Fruit fly (Drosophila melanogaster): ENCODE results near the gene CG4281.

CG4281 gene

dm6 chrX:2061849-2062248 is 3.1 kb downstream of the CG4281 start, which contains the start of gene Sik2:
Gene Sik2 (minus strand): TSS chrX:2061915.
- TF ChIP-seq woc (GFP tag; optimal IDR thresholded peaks at IDR 0.05) (no peak), jim (GFP tag; optimal IDR thresholded peaks at IDR 0.05) (no peak), psq (GFP tag; optimal IDR thresholded peaks at IDR 0.05) (no peak), HLH106 (tag; optimal IDR thresholded peaks at IDR 0.05) (no peak), Mio (GFP tag; optimal IDR thresholded peaks at IDR 0.05) (no peak), tai (GFP tag; optimal IDR thresholded peaks at IDR 0.05) (no peak), Myc (optimal IDR thresholded peaks at IDR 0.05) (no peak), Dif (GFP tag; optimal IDR thresholded peaks at IDR 0.05; ENCODE audit: partially characterized antibody) (no peak), sage (GFP tag; optimal IDR thresholded peaks at IDR 0.05) (no peak), Hr78 (GFP tag; optimal IDR thresholded peaks at IDR 0.05) (no peak), rgr (GFP tag; optimal IDR thresholded peaks at IDR 0.05) (no peak), fru (GFP tag; optimal IDR thresholded peaks at IDR 0.05) (no peak)

dm6 chrX:2061119-2061518 is 3.8 kb downstream of the CG4281 start:
- TF ChIP-seq Sp1 (GFP tag; optimal IDR thresholded peaks at IDR 0.05) (peak; percentile 34), Hr78 (GFP tag; optimal IDR thresholded peaks at IDR 0.05) (no peak), sv (GFP tag; optimal IDR thresholded peaks at IDR 0.05) (no peak), N (GFP tag; optimal IDR thresholded peaks at IDR 0.05) (no peak), Myc (optimal IDR thresholded peaks at IDR 0.05) (peak; percentile 56), HLH106 (tag; optimal IDR thresholded peaks at IDR 0.05) (peak; percentile 20), h (GFP tag; optimal IDR thresholded peaks at IDR 0.05) (no peak), brk (GFP tag; optimal IDR thresholded peaks at IDR 0.05) (no peak), tai (GFP tag; optimal IDR thresholded peaks at IDR 0.05) (no peak), br (GFP tag; optimal IDR thresholded peaks at IDR 0.05) (no peak), GATAd (GFP tag; optimal IDR thresholded peaks at IDR 0.05) (no peak)

dm6 chrX:2050070-2050899 is 14.7 kb downstream of the CG4281 start, which contains the start of gene moody:
Gene moody (minus strand): TSS chrX:2050120.
- TF ChIP-seq Hr83 (GFP tag; optimal IDR thresholded peaks at IDR 0.05; ENCODE audit: poor library complexity, severe bottlenecking) (peak; percentile 98), CrebA (GFP tag; optimal IDR thresholded peaks at IDR 0.05; ENCODE audit: borderline replicate concordance) (no peak), foxo (GFP tag; optimal IDR thresholded peaks at IDR 0.05) (peak; percentile 77 to 99), Abd-B (GFP tag; optimal IDR thresholded peaks at IDR 0.05) (no peak), woc (GFP tag; optimal IDR thresholded peaks at IDR 0.05) (peak; percentile 90), dmrt93B (GFP tag; optimal IDR thresholded peaks at IDR 0.05) (peak; percentile 88), OdsH (GFP tag; optimal IDR thresholded peaks at IDR 0.05) (peak; percentile 96), sv (GFP tag; optimal IDR thresholded peaks at IDR 0.05) (peak; percentile 93), HLH106 (tag; optimal IDR thresholded peaks at IDR 0.05) (peak; percentile 95), CG32264 (GFP tag; optimal IDR thresholded peaks at IDR 0.05) (peak; percentile 86), Dif (GFP tag; optimal IDR thresholded peaks at IDR 0.05; ENCODE audit: partially characterized antibody) (peak; percentile 76), br (GFP tag; optimal IDR thresholded peaks at IDR 0.05) (peak; percentile 98), sage (GFP tag; optimal IDR thresholded peaks at IDR 0.05) (peak; percentile 84), Jra (GFP tag; optimal IDR thresholded peaks at IDR 0.05) (peak; percentile 90), fru (GFP tag; optimal IDR thresholded peaks at IDR 0.05) (peak; percentile 97), Vsx2 (GFP tag; optimal IDR thresholded peaks at IDR 0.05; ENCODE audit: partially characterized antibody) (no peak), lola (GFP tag; optimal IDR thresholded peaks at IDR 0.05) (no peak), brk (GFP tag; optimal IDR thresholded peaks at IDR 0.05) (no peak), Hnf4 (GFP tag; optimal IDR thresholded peaks at IDR 0.05) (peak; percentile 95), GATAd (GFP tag; optimal IDR thresholded peaks at IDR 0.05) (peak; percentile 56), dl (GFP tag; optimal IDR thresholded peaks at IDR 0.05; ENCODE audit: insufficient read depth in 1 of 2, partially characterized antibody in 2 of 2) (peak; percentile 69 to 81), CG9705 (GFP tag; optimal IDR thresholded peaks at IDR 0.05) (peak; percentile 93), usp (GFP tag; optimal IDR thresholded peaks at IDR 0.05) (no peak), pan (optimal IDR thresholded peaks at IDR 0.05) (no peak), h (GFP tag; optimal IDR thresholded peaks at IDR 0.05) (peak; percentile 98), jim (GFP tag; optimal IDR thresholded peaks at IDR 0.05) (peak; percentile 37), Hr78 (GFP tag; optimal IDR thresholded peaks at IDR 0.05) (no peak), Rel (GFP tag; optimal IDR thresholded peaks at IDR 0.05) (peak; percentile 75), Rel (tag; optimal IDR thresholded peaks at IDR 0.05) (peak; percentile 84), psq (GFP tag; optimal IDR thresholded peaks at IDR 0.05) (peak; percentile 87), rgr (GFP tag; optimal IDR thresholded peaks at IDR 0.05) (peak; percentile 97), Sp1 (GFP tag; optimal IDR thresholded peaks at IDR 0.05) (peak; percentile 94), tai (GFP tag; optimal IDR thresholded peaks at IDR 0.05) (no peak), Myc (optimal IDR thresholded peaks at IDR 0.05) (no peak), Dfd (GFP tag; optimal IDR thresholded peaks at IDR 0.05) (no peak), Mio (GFP tag; optimal IDR thresholded peaks at IDR 0.05) (peak; percentile 89), dsf (GFP tag; optimal IDR thresholded peaks at IDR 0.05; ENCODE audit: borderline replicate concordance) (peak; percentile 79), N (GFP tag; optimal IDR thresholded peaks at IDR 0.05) (no peak), ey (GFP tag; optimal IDR thresholded peaks at IDR 0.05) (peak; percentile 97)
